Fruit fly (Drosophila melanogaster) whole organism, embryonic: ENCODE measurements around the gene CG34276.

ENCODE experiments used
- Abd-B ChIP-seq: fragments of 200-800 bp; sonication (Bioruptor generic); optimal IDR thresholded peaks from 2 replicates; lab custom pipeline; 2018; ENCODE audit warnings: missing biosample characterization, mild to moderate bottlenecking, missing genetic modification characterization, moderate library complexity
- B-H2 ChIP-seq: fragments of 200-800 bp; sonication (Bioruptor generic); optimal IDR thresholded peaks from 2 replicates; lab custom pipeline; 2018; ENCODE audit warnings: missing biosample characterization, mild to moderate bottlenecking, missing genetic modification characterization
- Bgb ChIP-seq: fragments of 200-800 bp; sonication (Bioruptor generic); IDR thresholded peaks from 2 replicates; pipeline ENCODE4 v1.3.6; 2022; ENCODE audit warnings: missing biosample characterization, missing genetic modification characterization; ENCODE audit not compliant: partially characterized antibody
- C15 ChIP-seq: fragments of 200-800 bp; sonication (Bioruptor generic); IDR thresholded peaks from 3 replicates; pipeline ENCODE4 v1.3.6; 2022; ENCODE audit warnings: missing biosample characterization, missing genetic modification characterization
- CG11093 ChIP-seq: fragments of 200-800 bp; sonication (Bioruptor generic); IDR thresholded peaks from 3 replicates; pipeline ENCODE4 v1.3.6; 2022; ENCODE audit warnings: missing biosample characterization, missing genetic modification characterization
- CG11504 ChIP-seq: fragments of 200-800 bp; sonication (Bioruptor generic); optimal IDR thresholded peaks from 3 replicates; lab custom pipeline; 2019; ENCODE audit warnings: missing biosample characterization, mild to moderate bottlenecking, missing genetic modification characterization, moderate library complexity
- CG12155 ChIP-seq: fragments of 200-800 bp; sonication (Bioruptor generic); optimal IDR thresholded peaks from 3 replicates; lab custom pipeline; 2016; ENCODE audit warnings: missing biosample characterization, missing genetic modification characterization
- CG1233 ChIP-seq: fragments of 200-800 bp; sonication (Bioruptor generic); optimal IDR thresholded peaks from 4 replicates; lab custom pipeline; 2018; ENCODE audit warnings: missing biosample characterization, mild to moderate bottlenecking, missing genetic modification characterization
- CG12659 ChIP-seq: fragments of 200-800 bp; sonication (Bioruptor generic); optimal IDR thresholded peaks from 3 replicates; lab custom pipeline; 2017; ENCODE audit warnings: mild to moderate bottlenecking, missing biosample characterization, missing genetic modification reagents, missing genetic modification characterization
- CG13287 ChIP-seq: fragments of 200-800 bp; sonication (Bioruptor generic); IDR thresholded peaks from 2 replicates; pipeline ENCODE4 v1.3.6; 2022; ENCODE audit warnings: missing biosample characterization, missing genetic modification characterization; ENCODE audit not compliant: partially characterized antibody
- CG15073 ChIP-seq: fragments of 200-800 bp; sonication (Bioruptor generic); optimal IDR thresholded peaks from 2 replicates; lab custom pipeline; 2016; ENCODE audit warnings: missing biosample characterization, missing genetic modification characterization
- CG1529 ChIP-seq: fragments of 200-800 bp; sonication (Bioruptor generic); optimal IDR thresholded peaks from 3 replicates; lab custom pipeline; 2018; ENCODE audit warnings: missing biosample characterization, missing genetic modification characterization
- CG15479 ChIP-seq: fragments of 200-800 bp; sonication (Bioruptor generic); optimal IDR thresholded peaks from 3 replicates; lab custom pipeline; 2019; ENCODE audit warnings: missing biosample characterization, mild to moderate bottlenecking, missing genetic modification characterization, moderate library complexity
- CG15696 ChIP-seq: fragments of 200-800 bp; sonication (Bioruptor generic); optimal IDR thresholded peaks from 2 replicates; lab custom pipeline; 2019; ENCODE audit warnings: missing biosample characterization, mild to moderate bottlenecking, missing genetic modification characterization, moderate library complexity
- CG17186 ChIP-seq: fragments of 200-800 bp; sonication (Bioruptor generic); optimal IDR thresholded peaks from 3 replicates; lab custom pipeline; 2017; ENCODE audit warnings: missing biosample characterization, missing genetic modification reagents, missing genetic modification characterization
- CG17361 ChIP-seq: fragments of 200-800 bp; sonication (Bioruptor generic); IDR thresholded peaks from 3 replicates; pipeline ENCODE4 v1.3.6; 2022; ENCODE audit warnings: missing biosample characterization, missing genetic modification characterization
- CG2116 ChIP-seq: fragments of 200-800 bp; sonication (Bioruptor generic); optimal IDR thresholded peaks from 3 replicates; lab custom pipeline; 2018; ENCODE audit warnings: missing biosample characterization, mild to moderate bottlenecking, missing genetic modification characterization
- CG2712 ChIP-seq: fragments of 200-800 bp; optimal IDR thresholded peaks from 3 replicates; lab custom pipeline; 2019; ENCODE audit warnings: missing biosample characterization, mild to moderate bottlenecking, missing genetic modification characterization, moderate library complexity
- CG3407 ChIP-seq: fragments of 200-800 bp; sonication (Bioruptor generic); optimal IDR thresholded peaks from 2 replicates; lab custom pipeline; 2018; ENCODE audit warnings: missing biosample characterization, mild to moderate bottlenecking, missing genetic modification characterization
- CG34224 ChIP-seq: fragments of 200-800 bp; sonication (Bioruptor generic); IDR thresholded peaks from 3 replicates; pipeline ENCODE4 v1.3.6; 2022; ENCODE audit warnings: missing biosample characterization, missing genetic modification characterization; ENCODE audit not compliant: partially characterized antibody
- CG3726 ChIP-seq: fragments of 200-800 bp; sonication (Bioruptor generic); IDR thresholded peaks from 3 replicates; pipeline ENCODE4, ENCODE4 v1.3.6; 2022; ENCODE audit warnings: missing biosample characterization, missing genetic modification characterization
- CG3838 ChIP-seq: fragments of 200-800 bp; sonication (Bioruptor generic); optimal IDR thresholded peaks from 3 replicates; lab custom pipeline; 2016; ENCODE audit warnings: missing biosample characterization, missing genetic modification characterization
- CG5180 ChIP-seq: fragments of 200-800 bp; sonication (Bioruptor generic); optimal IDR thresholded peaks from 3 replicates; lab custom pipeline; 2017; ENCODE audit warnings: missing biosample characterization, missing genetic modification characterization, mild to moderate bottlenecking, moderate library complexity, missing genetic modification reagents
- CG6654 ChIP-seq: fragments of 200-800 bp; sonication (Bioruptor generic); optimal IDR thresholded peaks from 2 replicates; lab custom pipeline; 2017; ENCODE audit warnings: missing biosample characterization, mild to moderate bottlenecking, missing genetic modification characterization
- CG7556 ChIP-seq: fragments of 200-800 bp; sonication (Bioruptor generic); optimal IDR thresholded peaks from 2 replicates; lab custom pipeline; 2017; ENCODE audit warnings: missing biosample characterization, mild to moderate bottlenecking, missing genetic modification characterization
- CG8281 ChIP-seq: fragments of 200-800 bp; sonication (Bioruptor generic); optimal IDR thresholded peaks from 2 replicates; lab custom pipeline; 2018; ENCODE audit warnings: missing biosample characterization, mild to moderate bottlenecking, missing genetic modification characterization, moderate library complexity
- CG9876 ChIP-seq: fragments of 200-800 bp; sonication (Bioruptor generic); optimal IDR thresholded peaks from 2 replicates; lab custom pipeline; 2016; ENCODE audit warnings: missing biosample characterization, missing genetic modification characterization
- CG9932 ChIP-seq: fragments of 200-800 bp; sonication (Bioruptor generic); IDR thresholded peaks from 2 replicates; pipeline ENCODE4 v1.3.6; 2022; ENCODE audit warnings: missing biosample characterization, missing genetic modification characterization
- Dp ChIP-seq: fragments of 200-800 bp; sonication (Bioruptor generic); optimal IDR thresholded peaks from 2 replicates; lab custom pipeline; 2018; ENCODE audit warnings: missing biosample characterization, mild to moderate bottlenecking, missing genetic modification characterization, moderate library complexity
- E2f2 ChIP-seq: fragments of 200-800 bp; sonication (Bioruptor generic); IDR thresholded peaks from 2 replicates; pipeline ENCODE4 v1.3.6; 2022; ENCODE audit warnings: missing biosample characterization, missing genetic modification characterization
- Hmr ChIP-seq: fragments of 200-800 bp; sonication (Bioruptor generic); optimal IDR thresholded peaks from 3 replicates; lab custom pipeline; 2017; ENCODE audit warnings: mild to moderate bottlenecking, missing biosample characterization, missing genetic modification reagents, missing genetic modification characterization
- Hr3 ChIP-seq: fragments of 200-800 bp; sonication (Bioruptor generic); optimal IDR thresholded peaks from 3 replicates; lab custom pipeline; 2016; ENCODE audit warnings: missing biosample characterization, missing genetic modification characterization
- Max ChIP-seq: fragments of 200-800 bp; sonication (Bioruptor generic); optimal IDR thresholded peaks from 2 replicates; lab custom pipeline; 2016; ENCODE audit warnings: missing biosample characterization, mild to moderate bottlenecking, missing genetic modification characterization
- Med ChIP-seq: fragments of 200-800 bp; sonication (Bioruptor generic); peaks from one replicate; lab custom pipeline; 2016; ENCODE audit warnings: missing biosample characterization, missing genetic modification characterization, mild to moderate bottlenecking, inconsistent platforms, moderate library complexity
- Sox102F ChIP-seq: fragments of 200-800 bp; sonication (Bioruptor generic); optimal IDR thresholded peaks from 2 replicates; lab custom pipeline; 2018; ENCODE audit warnings: missing biosample characterization, mild to moderate bottlenecking, missing genetic modification characterization, moderate library complexity
- ac ChIP-seq: fragments of 200-800 bp; sonication (Bioruptor generic); optimal IDR thresholded peaks from 3 replicates; lab custom pipeline; 2017; ENCODE audit warnings: missing biosample characterization, mild to moderate bottlenecking, missing genetic modification characterization
- az2 ChIP-seq: fragments of 200-800 bp; sonication (Bioruptor generic); optimal IDR thresholded peaks from 3 replicates; lab custom pipeline; 2016; ENCODE audit warnings: missing biosample characterization, missing genetic modification characterization
- bbx ChIP-seq: fragments of 200-800 bp; sonication (Bioruptor generic); IDR thresholded peaks from 2 replicates; pipeline ENCODE4 v1.3.6; 2022; ENCODE audit warnings: missing biosample characterization, missing genetic modification characterization; ENCODE audit not compliant: partially characterized antibody
- crc ChIP-seq: fragments of 200-800 bp; sonication (Bioruptor generic); optimal IDR thresholded peaks from 2 replicates; lab custom pipeline; 2016; ENCODE audit warnings: missing biosample characterization, missing genetic modification characterization
- da ChIP-seq: fragments of 200-800 bp; sonication (Bioruptor generic); optimal IDR thresholded peaks from 2 replicates; lab custom pipeline; 2016; ENCODE audit warnings: missing biosample characterization, missing genetic modification characterization
- fd64A ChIP-seq: fragments of 200-800 bp; sonication (Bioruptor generic); optimal IDR thresholded peaks from 3 replicates; lab custom pipeline; 2018; ENCODE audit warnings: missing biosample characterization, mild to moderate bottlenecking, missing genetic modification characterization
- fd96Cb ChIP-seq: fragments of 200-800 bp; sonication (Bioruptor generic); optimal IDR thresholded peaks from 2 replicates; lab custom pipeline; 2018; ENCODE audit warnings: missing biosample characterization, mild to moderate bottlenecking, missing genetic modification characterization, moderate library complexity
- gce ChIP-seq: fragments of 200-800 bp; sonication (Bioruptor generic); IDR thresholded peaks from 3 replicates; pipeline ENCODE4 v1.3.6; 2022; ENCODE audit warnings: missing biosample characterization, missing genetic modification characterization
- ind ChIP-seq: fragments of 200-800 bp; sonication (Bioruptor generic); optimal IDR thresholded peaks from 3 replicates; lab custom pipeline; 2016; ENCODE audit warnings: missing biosample characterization, missing genetic modification characterization
- lab ChIP-seq: fragments of 200-800 bp; sonication (Bioruptor generic); optimal IDR thresholded peaks from 3 replicates; lab custom pipeline; 2017; ENCODE audit warnings: missing biosample characterization, missing genetic modification characterization, mild to moderate bottlenecking, moderate library complexity, missing genetic modification reagents
- sens ChIP-seq: fragments of 200-800 bp; sonication (Bioruptor generic); peaks from one replicate; lab custom pipeline; 2016; ENCODE audit warnings: missing biosample characterization, missing genetic modification characterization
- sim ChIP-seq: fragments of 200-800 bp; sonication (Bioruptor generic); IDR thresholded peaks from 2 replicates; pipeline ENCODE4 v1.3.6; 2022; ENCODE audit warnings: missing biosample characterization, missing genetic modification characterization
- tin ChIP-seq: fragments of 200-800 bp; sonication (Bioruptor generic); optimal IDR thresholded peaks from 3 replicates; lab custom pipeline; 2016; ENCODE audit warnings: missing biosample characterization, missing genetic modification characterization
- tup ChIP-seq: fragments of 200-800 bp; sonication (Bioruptor generic); optimal IDR thresholded peaks from 2 replicates; lab custom pipeline; 2016; ENCODE audit warnings: missing biosample characterization, mild to moderate bottlenecking, missing genetic modification characterization, moderate library complexity
- vvl ChIP-seq: fragments of 200-800 bp; sonication (Bioruptor generic); IDR thresholded peaks from 2 replicates; pipeline ENCODE4 v1.3.6; 2022; ENCODE audit warnings: missing biosample characterization, missing genetic modification characterization
- wek ChIP-seq: fragments of 200-800 bp; sonication (Bioruptor generic); optimal IDR thresholded peaks from 3 replicates; lab custom pipeline; 2018; ENCODE audit warnings: missing biosample characterization, mild to moderate bottlenecking, missing genetic modification characterization, moderate library complexity

CG34276 gene

DNA sequence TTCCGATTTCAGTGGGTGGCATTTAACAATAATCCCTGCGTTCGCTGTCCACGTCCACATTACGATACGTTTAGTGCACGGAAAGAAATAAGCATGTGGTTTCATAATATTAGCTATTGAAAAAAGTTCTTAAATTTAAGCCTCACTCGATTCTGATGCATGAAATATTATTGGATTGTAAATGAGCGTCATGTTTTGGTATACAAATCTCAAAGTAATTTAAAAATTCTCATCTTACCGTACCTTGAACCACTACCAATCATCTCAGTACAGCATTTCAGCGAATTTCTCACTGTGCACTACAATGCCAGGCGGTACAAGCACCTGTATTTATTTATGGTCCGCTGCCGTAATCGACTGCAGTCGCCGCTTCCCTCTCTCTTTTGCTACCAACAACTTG, 48.8 kb downstream of the CG34276 start (continued):
- TF ChIP-seq B-H2 (GFP tag; lab: Kevin White, UChicago) (peak; percentile 61), CG2712 (tag; lab: Kevin White, UChicago) (peak; percentile 84), CG3726 (no peak), E2f2 (GFP tag; lab: Robert Waterston, UW) (no peak), ac (GFP tag; lab: Kevin White, UChicago) (peak; percentile 38), gce (no peak), CG15073 (GFP tag; lab: Kevin White, UChicago) (no peak), tup (GFP tag; lab: Kevin White, UChicago) (no peak), crc (GFP tag; lab: Kevin White, UChicago) (peak; percentile 71), tin (peak; percentile 78), CG2116 (GFP tag; lab: Kevin White, UChicago) (peak; percentile 8), Dp (no peak), sens (GFP tag; lab: Kevin White, UChicago) (peak; percentile 96), CG1233 (GFP tag; lab: Kevin White, UChicago) (peak; percentile 71), CG12155 (GFP tag; lab: Kevin White, UChicago) (peak; percentile 70), vvl (no peak), CG8281 (tag; lab: Kevin White, UChicago) (peak; percentile 60), wek (peak; percentile 32), CG7556 (GFP tag; lab: Kevin White, UChicago) (peak; percentile 84), CG6654 (GFP tag; lab: Kevin White, UChicago) (peak; percentile 38), CG5180 (peak; percentile 70), C15 (GFP tag; lab: Robert Waterston, UW) (no peak), CG3407 (GFP tag; lab: Kevin White, UChicago) (peak; percentile 67), Hmr (GFP tag; lab: Kevin White, UChicago) (peak; percentile 75), Sox102F (GFP tag; lab: Kevin White, UChicago) (peak; percentile 90), CG34224 (GFP tag; lab: Robert Waterston, UW) (no peak), CG13287 (GFP tag; lab: Robert Waterston, UW) (no peak), Max (GFP tag; lab: Kevin White, UChicago) (peak; percentile 61), CG15696 (tag; lab: Kevin White, UChicago) (peak; percentile 72), az2 (GFP tag; lab: Kevin White, UChicago) (peak; percentile 85), ind (GFP tag; lab: Kevin White, UChicago) (peak; percentile 81), Bgb (GFP tag; lab: Robert Waterston, UW) (no peak), CG11093 (GFP tag; lab: Robert Waterston, UW) (peak; percentile 73; the same call in 2 of the 3 replicates), CG1529 (GFP tag; lab: Kevin White, UChicago) (peak; percentile 76), CG9932 (no peak), CG9876 (GFP tag; lab: Kevin White, UChicago) (peak; percentile 66), lab (GFP tag; lab: Kevin White, UChicago) (peak; percentile 91), CG3838 (GFP tag; lab: Kevin White, UChicago) (peak; percentile 27), CG17186 (GFP tag; lab: Kevin White, UChicago) (peak; percentile 7), Abd-B (peak; percentile 76), sim (GFP tag; lab: Robert Waterston, UW) (no peak), Hr3 (GFP tag; lab: Kevin White, UChicago) (peak; percentile 82), fd96Cb (peak; percentile 83), Med (GFP tag; lab: Kevin White, UChicago) (peak; percentile 94), fd64A (GFP tag; lab: Kevin White, UChicago) (peak; percentile 71), bbx (no peak), CG11504 (peak; percentile 88), CG15479 (GFP tag; lab: Kevin White, UChicago) (no peak), CG17361 (GFP tag; lab: Robert Waterston, UW) (no peak), da (GFP tag; lab: Kevin White, UChicago) (peak; percentile 69), CG12659 (GFP tag; lab: Kevin White, UChicago) (peak; percentile 81)
